Worm (Caenorhabditis elegans) whole organism, young adult: ENCODE results near the gene Y49F6B.12.

Experiments used
- F10E7.11 ChIP-seq: sonication (generic microtip); optimal IDR thresholded peaks from 2 replicates; lab custom pipeline; 2017; ENCODE audit warnings: mild to moderate bottlenecking, missing genetic modification characterization, moderate library complexity, missing compliant biosample characterization
- F22D6.2 ChIP-seq: sonication (generic microtip); optimal IDR thresholded peaks from 2 replicates; lab custom pipeline; 2016; ENCODE audit warnings: mild to moderate bottlenecking, missing genetic modification characterization, missing compliant biosample characterization
- F33H1.4 ChIP-seq: fragments of 200-800 bp; sonication (Bioruptor generic); IDR thresholded peaks from 2 replicates; pipeline ENCODE4 v1.3.6; 2022; ENCODE audit warnings: missing genetic modification reagents, missing genetic modification characterization, missing compliant biosample characterization
- F37B4.10 ChIP-seq: fragments of 200-800 bp; sonication (Bioruptor generic); IDR thresholded peaks from 2 replicates; pipeline ENCODE4 v1.3.6; 2022; ENCODE audit warnings: missing genetic modification characterization, missing compliant biosample characterization
- F49E8.2 ChIP-seq: sonication (generic microtip); optimal IDR thresholded peaks from 3 replicates; lab custom pipeline; 2017; ENCODE audit warnings: missing genetic modification characterization, mild to moderate bottlenecking, missing compliant biosample characterization, antibody characterized with exemption, moderate library complexity; ENCODE audit not compliant: insufficient read depth
- T26A5.8 ChIP-seq: sonication (generic microtip); optimal IDR thresholded peaks from 2 replicates; lab custom pipeline; 2016; ENCODE audit warnings: missing genetic modification characterization, missing compliant biosample characterization
- Y56A3A.18 ChIP-seq: fragments of 200-800 bp; sonication (Bioruptor generic); IDR thresholded peaks from 2 replicates; pipeline ENCODE4 v1.3.6; 2022; ENCODE audit warnings: missing genetic modification reagents, missing genetic modification characterization, missing compliant biosample characterization
- aptf-2 ChIP-seq: fragments of 200-800 bp; sonication (Bioruptor generic); conservative IDR thresholded peaks from 2 replicates; pipeline ENCODE4 v1.3.6; 2022; ENCODE audit warnings: missing genetic modification reagents, missing genetic modification characterization, missing compliant biosample characterization
- attf-6 ChIP-seq: fragments of 200-800 bp; sonication (Bioruptor generic); IDR thresholded peaks from 2 replicates; pipeline ENCODE4 v1.3.6; 2022; ENCODE audit warnings: missing genetic modification reagents, missing genetic modification characterization, missing compliant biosample characterization
- ceh-40 ChIP-seq: fragments of 200-800 bp; sonication (Bioruptor generic); IDR thresholded peaks from 2 replicates; pipeline ENCODE4 v1.3.6; 2022; ENCODE audit warnings: missing genetic modification characterization, missing compliant biosample characterization
- ceh-79 ChIP-seq: sonication (generic microtip); optimal IDR thresholded peaks from 2 replicates; lab custom pipeline; 2017; ENCODE audit warnings: mild to moderate bottlenecking, missing genetic modification characterization, missing compliant biosample characterization
- ceh-91 ChIP-seq: fragments of 200-800 bp; sonication (Bioruptor generic); IDR thresholded peaks from 2 replicates; pipeline ENCODE4 v1.3.6; 2022; ENCODE audit warnings: missing genetic modification reagents, missing genetic modification characterization, missing compliant biosample characterization
- chd-7 ChIP-seq: sonication (generic microtip); optimal IDR thresholded peaks from 2 replicates; lab custom pipeline; 2016; ENCODE audit warnings: mild to moderate bottlenecking, missing genetic modification characterization, moderate library complexity, missing compliant biosample characterization
- die-1 ChIP-seq: sonication (generic microtip); optimal IDR thresholded peaks from 2 replicates; lab custom pipeline; 2016; ENCODE audit warnings: missing genotype, mild to moderate bottlenecking, missing genetic modification characterization, missing compliant biosample characterization
- dpl-1 ChIP-seq: fragments of 150-350 bp; optimal IDR thresholded peaks from 2 replicates; lab custom pipeline; 2014; ENCODE audit warnings: missing biosample characterization, missing genetic modification reagents, missing genetic modification characterization
- fkh-3 ChIP-seq: sonication (generic microtip); optimal IDR thresholded peaks from 2 replicates; lab custom pipeline; 2016; ENCODE audit warnings: mild to moderate bottlenecking, missing genetic modification characterization, missing compliant biosample characterization
- gei-17 ChIP-seq: fragments of 200-800 bp; sonication (Bioruptor generic); optimal IDR thresholded peaks from 2 replicates; lab custom pipeline; 2018; ENCODE audit warnings: mild to moderate bottlenecking, missing genetic modification characterization, missing compliant biosample characterization
- hlh-26 ChIP-seq: fragments of 200-800 bp; sonication (Bioruptor generic); conservative IDR thresholded peaks from 2 replicates; pipeline ENCODE4 v1.3.6; 2022; ENCODE audit warnings: missing genetic modification reagents, missing genetic modification characterization, missing compliant biosample characterization
- hmg-1.2 ChIP-seq: fragments of 200-800 bp; sonication (Bioruptor generic); IDR thresholded peaks from 2 replicates; pipeline ENCODE4 v1.3.6; 2022; ENCODE audit warnings: missing genetic modification reagents, missing genetic modification characterization, missing compliant biosample characterization
- hrde-1 ChIP-seq: sonication (generic microtip); optimal IDR thresholded peaks from 2 replicates; lab custom pipeline; 2016; ENCODE audit warnings: missing genetic modification characterization, mild to moderate bottlenecking, missing compliant biosample characterization, moderate library complexity, missing genotype, missing genetic modification reagents, borderline replicate concordance
- let-526 ChIP-seq: fragments of 200-800 bp; sonication (Bioruptor generic); IDR thresholded peaks from 2 replicates; pipeline ENCODE4 v1.3.6; 2022; ENCODE audit warnings: missing genetic modification reagents, missing genetic modification characterization, missing compliant biosample characterization
- let-607 ChIP-seq, 2 experiments: fragments of 200-800 bp in 1 of 2; sonication (Bioruptor generic) in 1 of 2; sonication (generic microtip) in 1 of 2; optimal IDR thresholded peaks; 2 replicates each; lab custom pipeline; 2016 to 2018; ENCODE audit warnings: mild to moderate bottlenecking in 2 of 2, missing compliant biosample characterization in 2 of 2, missing genetic modification characterization in 2 of 2, moderate library complexity in 2 of 2, missing genotype in 1 of 2
- lsy-27 ChIP-seq: sonication (generic microtip); optimal IDR thresholded peaks from 2 replicates; lab custom pipeline; 2017; ENCODE audit warnings: missing genetic modification characterization, mild to moderate bottlenecking, missing compliant biosample characterization, antibody characterized with exemption, missing genotype, borderline replicate concordance; ENCODE audit not compliant: insufficient read depth
- madf-10 ChIP-seq: sonication (generic microtip); optimal IDR thresholded peaks from 2 replicates; lab custom pipeline; 2016; ENCODE audit warnings: mild to moderate bottlenecking, missing genetic modification characterization, missing compliant biosample characterization
- madf-3 ChIP-seq: fragments of 200-800 bp; sonication (Bioruptor generic); IDR thresholded peaks from 2 replicates; pipeline ENCODE4 v1.3.6; 2022; ENCODE audit warnings: missing genetic modification reagents, missing genetic modification characterization, missing compliant biosample characterization
- mes-4 ChIP-seq: sonication (generic microtip); optimal IDR thresholded peaks from 2 replicates; lab custom pipeline; 2016; ENCODE audit warnings: missing genotype, missing genetic modification characterization, missing compliant biosample characterization
- snpc-4 ChIP-seq, 5 experiments: fragments of 150-350 bp in 1 of 5; sonication (generic microtip) in 4 of 5; optimal IDR thresholded peaks; 2 replicates each; lab custom pipeline; 2014 to 2018; ENCODE audit warnings: missing genetic modification characterization in 5 of 5, missing biosample characterization in 3 of 5, antibody characterized with exemption in 2 of 5, mild to moderate bottlenecking in 2 of 5, missing compliant biosample characterization in 2 of 5, missing genotype in 2 of 5, moderate library complexity in 2 of 5, missing genetic modification reagents in 1 of 5
- tbp1 ChIP-seq: fragments of 200-800 bp; sonication (Bioruptor generic); optimal IDR thresholded peaks from 2 replicates; lab custom pipeline; 2018; ENCODE audit warnings: mild to moderate bottlenecking, missing genetic modification characterization, missing compliant biosample characterization
- tlf-1 ChIP-seq: fragments of 200-800 bp; sonication (Bioruptor generic); optimal IDR thresholded peaks from 2 replicates; lab custom pipeline; 2018; ENCODE audit warnings: mild to moderate bottlenecking, missing genetic modification characterization, missing compliant biosample characterization
- ztf-26 ChIP-seq: sonication (generic microtip); optimal IDR thresholded peaks from 2 replicates; lab custom pipeline; 2017; ENCODE audit warnings: missing genetic modification characterization, missing compliant biosample characterization

Y49F6B.12 gene

DNA sequence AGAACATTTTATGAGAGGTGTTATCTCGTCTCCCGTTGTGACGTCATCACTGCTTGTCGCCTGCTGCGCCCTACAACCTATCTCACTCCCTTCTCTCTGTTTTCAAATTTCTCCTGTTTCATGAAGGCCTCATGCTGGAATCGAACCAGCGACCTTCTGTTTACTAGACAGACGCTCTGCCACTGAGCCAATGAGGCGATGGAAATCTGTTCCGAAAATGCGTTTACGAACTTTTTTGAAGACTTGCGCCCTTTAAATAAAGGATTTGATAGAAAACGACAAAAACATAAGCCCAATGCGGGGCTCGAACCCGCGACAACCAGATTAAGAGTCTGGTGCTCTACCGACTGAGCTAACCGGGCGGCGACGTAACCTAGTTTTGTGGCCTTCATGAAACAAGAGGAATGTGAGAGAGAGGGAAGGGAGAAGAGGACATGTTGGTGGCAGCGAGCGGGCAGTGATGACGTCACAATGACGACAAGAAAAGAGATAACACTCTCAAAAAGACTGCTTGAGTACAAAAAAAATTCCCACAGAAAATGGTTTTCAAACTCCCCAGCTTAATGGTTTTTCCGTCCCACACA, 46.8 kb upstream of the Y49F6B.12 start, which contains the start of gene clec-126 (continued):
- TF ChIP-seq let-526 = no peak

- TF ChIP-seq F33H1.4 (GFP tag; lab: Robert Waterston, UW) (no peak), hlh-26 (no peak), let-607 (tag; optimal IDR thresholded peaks at IDR 0.05; lab: Kevin White, UChicago) (no peak), hrde-1 (tag; lab: Kevin White, UChicago) (no peak), die-1 (no peak), hmg-1.2 (GFP tag; lab: Robert Waterston, UW) (peak; percentile 90)
Observed at ce11 chrII:3516175-3516574, 44.0 kb upstream of the Y49F6B.12 start.

ce11 chrII:3515384-3516053, 43.3 kb upstream of the Y49F6B.12 start, which contains the start of the genes Y49F6B.14 and clec-125:
TSS of gene Y49F6B.14 (minus strand) at chrII:3515484.
TSS of gene clec-125 (plus strand) at chrII:3516003.
- no peak for TF ChIP-seq madf-10 (tag; lab: Kevin White, UChicago)
- TF ChIP-seq hmg-1.2 (GFP tag; lab: Robert Waterston, UW) = peak; percentile 75
- no peak for TF ChIP-seq F37B4.10 (GFP tag; lab: Robert Waterston, UW)

DNA sequence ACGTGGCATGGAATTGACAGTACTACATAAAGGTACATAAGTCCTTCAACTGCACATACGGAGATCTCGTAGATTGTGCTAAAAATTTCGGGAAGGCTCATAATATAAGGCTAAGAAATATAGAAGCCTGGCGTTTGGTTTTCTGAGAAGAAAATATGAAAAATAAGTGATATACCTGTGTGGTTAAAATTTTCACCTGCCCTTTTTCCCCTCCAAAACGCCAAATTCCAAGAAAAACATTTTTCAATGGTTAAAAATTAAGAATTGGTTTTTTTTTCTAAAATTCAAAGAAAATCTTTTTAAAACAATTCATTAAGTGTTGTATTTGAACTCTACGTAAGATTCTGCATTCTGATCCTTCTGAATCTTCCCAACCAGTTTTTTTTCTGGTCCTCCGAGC, 42.4 kb upstream of the Y49F6B.12 start, which contains the start of gene srz-5:
TSS of gene srz-5 (minus strand) at position 101 of the 400 bp plus-strand sequence.
- no peak for TF ChIP-seq ceh-91
- no peak for TF ChIP-seq tbp1 (GFP tag; lab: Kevin White, UChicago)
- no peak for TF ChIP-seq mes-4 (tag; lab: Kevin White, UChicago)
- no peak for TF ChIP-seq ceh-40
- no peak for TF ChIP-seq lsy-27
- TF ChIP-seq aptf-2 (GFP tag; lab: Robert Waterston, UW) = no peak
- no peak for TF ChIP-seq F22D6.2 (tag; lab: Kevin White, UChicago)
- TF ChIP-seq ztf-26 (tag; lab: Kevin White, UChicago) = no peak
- no peak for TF ChIP-seq gei-17
- no peak for TF ChIP-seq dpl-1 (GFP tag; lab: Kevin White, UChicago)
- no peak for TF ChIP-seq F49E8.2 (tag; lab: Kevin White, UChicago)
- no peak for TF ChIP-seq madf-3 (GFP tag; lab: Robert Waterston, UW)

- no peak for TF ChIP-seq fkh-3
- TF ChIP-seq T26A5.8 (tag; lab: Kevin White, UChicago) = no peak
- TF ChIP-seq tlf-1 (GFP tag; lab: Kevin White, UChicago) = no peak
- no peak for TF ChIP-seq die-1
- TF ChIP-seq snpc-4 (GFP tag; optimal IDR thresholded peaks at IDR 0.05; lab: Kevin White, UChicago) = no peak
- TF ChIP-seq snpc-4 (tag; optimal IDR thresholded peaks at IDR 0.05; lab: Kevin White, UChicago) = no peak
Observed at ce11 chrII:3512240-3512639, 40.0 kb upstream of the Y49F6B.12 start, which contains the start of gene Y49F6B.19. TSS of gene Y49F6B.19 (minus strand) at chrII:3512340.

- no peak for TF ChIP-seq F10E7.11 (tag; lab: Kevin White, UChicago)
- TF ChIP-seq mes-4 (tag; lab: Kevin White, UChicago) = no peak
- no peak for TF ChIP-seq chd-7
- no peak for TF ChIP-seq attf-6
- TF ChIP-seq Y56A3A.18 (GFP tag; lab: Robert Waterston, UW) = no peak
- no peak for TF ChIP-seq ceh-79 (tag; lab: Kevin White, UChicago)
- TF ChIP-seq, all 124 proteins: peak for 0
Observed at ce11 chrII:3504717-3505116, 32.5 kb upstream of the Y49F6B.12 start, which contains the start of gene cyh-1. TSS of gene cyh-1 (plus strand) at chrII:3505017.
